ENCODE assay signal across 6 worm cellular contexts in the genomic region with DNA sequence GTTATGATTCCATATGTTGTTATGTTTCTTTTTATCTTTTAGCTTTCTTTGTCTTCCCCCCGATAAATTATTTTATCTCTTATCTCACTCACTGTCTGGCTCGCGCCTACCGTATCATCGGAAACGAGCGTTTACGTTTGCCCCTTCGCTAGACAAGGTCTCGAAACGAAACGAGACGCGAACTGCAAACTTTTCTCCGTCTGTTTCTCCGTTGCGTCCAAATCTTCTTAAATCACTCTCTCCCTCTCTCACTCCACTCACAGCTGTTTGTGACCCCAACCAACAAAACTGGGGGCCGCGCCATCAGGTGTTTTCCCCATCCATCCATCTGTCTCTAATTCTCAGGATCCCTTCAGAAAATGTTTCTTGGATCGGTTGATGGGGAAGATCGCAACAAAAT.
TF ChIP-seq lines count a peak whose summit lies in the region.

No protein-coding gene starts in this region.

TF ChIP-seq in whole organism, L1 larva, 84 proteins besides CTCF, POLR2A, EP300 and RAD21 (continues in another document):
- peak; percentile 36 for TF ChIP-seq tbx-2 (tag; optimal IDR thresholded peaks at IDR 0.05; lab: Kevin White, UChicago)
- TF ChIP-seq unc-30 (tag; optimal IDR thresholded peaks at IDR 0.05; lab: Kevin White, UChicago) = no peak
- TF ChIP-seq fkh-4 (tag; optimal IDR thresholded peaks at IDR 0.05; lab: Kevin White, UChicago; ENCODE audit: borderline replicate concordance) = no peak
- TF ChIP-seq lin-35 (GFP tag; optimal IDR thresholded peaks at IDR 0.05; lab: Kevin White, UChicago) = peak; percentile 28 to 32
- TF ChIP-seq nhr-71 (tag; optimal IDR thresholded peaks at IDR 0.05; lab: Kevin White, UChicago) = peak; percentile 83
- TF ChIP-seq aha-1 (tag; optimal IDR thresholded peaks at IDR 0.05; lab: Kevin White, UChicago) = no peak
- peak; percentile 20 for TF ChIP-seq xbp-1 (tag; optimal IDR thresholded peaks at IDR 0.05; lab: Kevin White, UChicago)
- TF ChIP-seq pqm-1 (tag; optimal IDR thresholded peaks at IDR 0.05; lab: Kevin White, UChicago) = no peak
- peak; percentile 69 for TF ChIP-seq snu-23 (GFP tag; optimal IDR thresholded peaks at IDR 0.05; lab: Kevin White, UChicago)
- TF ChIP-seq C16A3.4 (tag; optimal IDR thresholded peaks at IDR 0.05; lab: Kevin White, UChicago) = no peak
- TF ChIP-seq skn-1 (tag; optimal IDR thresholded peaks at IDR 0.05; lab: Kevin White, UChicago) = no peak
- no peak for TF ChIP-seq nhr-77 (tag; optimal IDR thresholded peaks at IDR 0.05; lab: Kevin White, UChicago)
- no peak for TF ChIP-seq ztf-11 (tag; optimal IDR thresholded peaks at IDR 0.05; lab: Kevin White, UChicago)
- TF ChIP-seq lin-13 (GFP tag; optimal IDR thresholded peaks at IDR 0.05; lab: Kevin White, UChicago) = peak; percentile 57
- TF ChIP-seq irx-1 (tag; optimal IDR thresholded peaks at IDR 0.05; lab: Kevin White, UChicago) = no peak

TF ChIP-seq in whole organism, L2 larva, 48 proteins besides CTCF, POLR2A, EP300 and RAD21 (continues in another document):
- TF ChIP-seq mdl-1 (tag; optimal IDR thresholded peaks at IDR 0.05; lab: Kevin White, UChicago) (no peak), nhr-77 (tag; optimal IDR thresholded peaks at IDR 0.05; lab: Kevin White, UChicago) (no peak), fos-1 (tag; optimal IDR thresholded peaks at IDR 0.05; lab: Kevin White, UChicago) (peak; percentile 54), blmp-1 (tag; optimal IDR thresholded peaks at IDR 0.05; lab: Kevin White, UChicago; ENCODE audit: insufficient read depth) (peak; percentile 26), ztf-11 (tag; optimal IDR thresholded peaks at IDR 0.05; lab: Kevin White, UChicago) (no peak), nhr-21 (tag; optimal IDR thresholded peaks at IDR 0.05; lab: Kevin White, UChicago) (peak; percentile 4), mab-5 (tag; optimal IDR thresholded peaks at IDR 0.05; lab: Kevin White, UChicago) (no peak), ztf-4 (tag; optimal IDR thresholded peaks at IDR 0.05; lab: Kevin White, UChicago) (no peak), lsy-2 (tag; optimal IDR thresholded peaks at IDR 0.05; lab: Kevin White, UChicago) (peak in 1 of 2 experiments; percentile 22), F13H6.1 (tag; optimal IDR thresholded peaks at IDR 0.05; lab: Kevin White, UChicago) (peak; percentile 82), C34F6.9 (tag; optimal IDR thresholded peaks at IDR 0.05; lab: Kevin White, UChicago) (peak; percentile 30), nhr-25 (tag; optimal IDR thresholded peaks at IDR 0.05; lab: Kevin White, UChicago) (no peak), nhr-129 (tag; optimal IDR thresholded peaks at IDR 0.05; lab: Kevin White, UChicago) (peak; percentile 78), nhr-12 (tag; optimal IDR thresholded peaks at IDR 0.05; lab: Kevin White, UChicago) (no peak), lin-13 (GFP tag; optimal IDR thresholded peaks at IDR 0.05; lab: Kevin White, UChicago) (no peak)

TF ChIP-seq in whole organism, L3 larva, 47 proteins besides CTCF, POLR2A, EP300 and RAD21 (continues in another document):
- no peak for TF ChIP-seq elt-1 (tag; optimal IDR thresholded peaks at IDR 0.05; lab: Kevin White, UChicago)
- no peak for TF ChIP-seq ztf-4 (tag; optimal IDR thresholded peaks at IDR 0.05; lab: Kevin White, UChicago)
- TF ChIP-seq elt-3 (tag; optimal IDR thresholded peaks at IDR 0.05; lab: Kevin White, UChicago) = no peak
- peak; percentile 17 for TF ChIP-seq nhr-25 (tag; optimal IDR thresholded peaks at IDR 0.05; lab: Kevin White, UChicago)
- no peak for TF ChIP-seq mdl-1 (tag; optimal IDR thresholded peaks at IDR 0.05; lab: Kevin White, UChicago)
- peak; percentile 46 for TF ChIP-seq pqm-1 (tag; optimal IDR thresholded peaks at IDR 0.05; lab: Kevin White, UChicago)
- no peak for TF ChIP-seq nhr-43 (tag; optimal IDR thresholded peaks at IDR 0.05; lab: Kevin White, UChicago; ENCODE audit: poor library complexity, severe bottlenecking)
- peak; percentile 50 for TF ChIP-seq nfya-1 (tag; optimal IDR thresholded peaks at IDR 0.05; lab: Kevin White, UChicago; ENCODE audit: insufficient read depth)
- TF ChIP-seq R02D3.7 (tag; optimal IDR thresholded peaks at IDR 0.05; lab: Kevin White, UChicago) = no peak
- TF ChIP-seq nhr-237 (tag; optimal IDR thresholded peaks at IDR 0.05; lab: Kevin White, UChicago) = no peak
- peak; percentile 39 for TF ChIP-seq pha-4 (tag; optimal IDR thresholded peaks at IDR 0.05; lab: Kevin White, UChicago)
- no peak for TF ChIP-seq skn-1 (tag; optimal IDR thresholded peaks at IDR 0.05; lab: Kevin White, UChicago)
- TF ChIP-seq ama-1 (optimal IDR thresholded peaks at IDR 0.05; lab: Kevin White, UChicago) = peak; percentile 34
- TF ChIP-seq nhr-23 (tag; optimal IDR thresholded peaks at IDR 0.05; lab: Kevin White, UChicago) = peak; percentile 40
- TF ChIP-seq lin-15B (tag; optimal IDR thresholded peaks at IDR 0.05; lab: Kevin White, UChicago) = peak; percentile 6

TF ChIP-seq in whole organism, L4 larva, 104 proteins besides CTCF, POLR2A, EP300 and RAD21 (continues in another document):
- TF ChIP-seq nhr-28 (tag; optimal IDR thresholded peaks at IDR 0.05; lab: Kevin White, UChicago) = peak; percentile 6
- TF ChIP-seq daf-16 (GFP tag; optimal IDR thresholded peaks at IDR 0.05; lab: Kevin White, UChicago) = peak in 1 of 2 experiments; percentile 77
- TF ChIP-seq daf-16 (tag; optimal IDR thresholded peaks at IDR 0.05; lab: Kevin White, UChicago) = peak; percentile 15
- 0 out of 2 replicates have a peak, but pooled peaks have one; percentile 18 for TF ChIP-seq lin-1 (GFP tag; IDR thresholded peaks at IDR 0.05; lab: Robert Waterston, UW)
- peak; percentile 26 for TF ChIP-seq dmd-6 (GFP tag; IDR thresholded peaks at IDR 0.05; lab: Robert Waterston, UW)
- TF ChIP-seq mxl-3 (GFP tag; optimal IDR thresholded peaks at IDR 0.05; lab: Kevin White, UChicago) = peak; percentile 59
- TF ChIP-seq daf-19 (GFP tag; conservative IDR thresholded peaks at IDR 0.05; lab: Robert Waterston, UW) = no peak
- TF ChIP-seq dve-1 (tag; optimal IDR thresholded peaks at IDR 0.05; lab: Kevin White, UChicago; ENCODE audit: insufficient read depth) = peak; percentile 16
- 0 out of 2 replicates have a peak, but pooled peaks have one; percentile 20 for TF ChIP-seq ctbp-1 (GFP tag; IDR thresholded peaks at IDR 0.05; lab: Robert Waterston, UW)
- TF ChIP-seq hlh-30 (tag; optimal IDR thresholded peaks at IDR 0.05; lab: Kevin White, UChicago; ENCODE audit: insufficient read depth) = peak; percentile 51
- TF ChIP-seq snpc-4 (tag; optimal IDR thresholded peaks at IDR 0.05; lab: Kevin White, UChicago) = no peak
- TF ChIP-seq nhr-102 (tag; optimal IDR thresholded peaks at IDR 0.05; lab: Kevin White, UChicago) = no peak
- no peak for TF ChIP-seq unc-130 (GFP tag; optimal IDR thresholded peaks at IDR 0.05; lab: Kevin White, UChicago)
- peak; percentile 15 for TF ChIP-seq mes-2 (tag; optimal IDR thresholded peaks at IDR 0.05; lab: Kevin White, UChicago; ENCODE audit: poor library complexity, severe bottlenecking)

TF ChIP-seq in whole organism, late embryonic, 69 proteins besides CTCF, POLR2A, EP300 and RAD21:
- no peak for TF ChIP-seq sox-2 (GFP tag; IDR thresholded peaks at IDR 0.05; lab: Robert Waterston, UW)
- TF ChIP-seq dve-1 (tag; optimal IDR thresholded peaks at IDR 0.05; lab: Kevin White, UChicago) = no peak
- peak; percentile 7 for TF ChIP-seq ceh-18 (tag; optimal IDR thresholded peaks at IDR 0.05; lab: Kevin White, UChicago)
- no peak for TF ChIP-seq hlh-30 (tag; optimal IDR thresholded peaks at IDR 0.05; lab: Kevin White, UChicago; ENCODE audit: insufficient read depth)
- no peak for TF ChIP-seq dmd-4 (tag; optimal IDR thresholded peaks at IDR 0.05; lab: Kevin White, UChicago; ENCODE audit: borderline replicate concordance)

TF ChIP-seq in whole organism, young adult, 124 proteins besides CTCF, POLR2A, EP300 and RAD21:
- TF ChIP-seq lin-35 (GFP tag; optimal IDR thresholded peaks at IDR 0.05; lab: Kevin White, UChicago) (no peak), K11D2.4 (GFP tag; IDR thresholded peaks at IDR 0.05; lab: Robert Waterston, UW) (0 out of 2 replicates have a peak, but pooled peaks have one; percentile 11), repo-1 (tag; optimal IDR thresholded peaks at IDR 0.05; lab: Kevin White, UChicago) (no peak), mes-4 (tag; optimal IDR thresholded peaks at IDR 0.05; lab: Kevin White, UChicago) (no peak), ceh-27 (GFP tag; optimal IDR thresholded peaks at IDR 0.05; lab: Kevin White, UChicago) (peak; percentile 19)
